Fruit fly (Drosophila melanogaster): ENCODE results near the gene Spf45.

dm6 chr2L:23068051-23068831 lies at the start of gene Spf45:
- TF ChIP-seq fd96Ca (GFP tag; IDR thresholded peaks at IDR 0.05) (no peak), rn (GFP tag; IDR thresholded peaks at IDR 0.05) (no peak), CG32121 (GFP tag; IDR thresholded peaks at IDR 0.05) (no peak), Pif1B (GFP tag; optimal IDR thresholded peaks at IDR 0.05) (no peak), CG8301 (tag; optimal IDR thresholded peaks at IDR 0.05) (no peak), gl (tag; optimal IDR thresholded peaks at IDR 0.05) (no peak), CG12605 (GFP tag; IDR thresholded peaks at IDR 0.05) (no peak), Ets98B (GFP tag; IDR thresholded peaks at IDR 0.05) (no peak)
